Fruit fly (Drosophila melanogaster) whole organism, pupa: ENCODE results near the gene Prosbeta7.

Experiments used
- CG10348 ChIP-seq: fragments of 200-800 bp; sonication (Bioruptor generic); IDR thresholded peaks from 2 replicates; pipeline ENCODE4 v1.3.6; 2022; ENCODE audit warnings: missing biosample characterization, missing genetic modification characterization
- CG12605 ChIP-seq: fragments of 200-800 bp; sonication (Bioruptor generic); IDR thresholded peaks from 2 replicates; pipeline ENCODE4 v1.3.6; 2022; ENCODE audit warnings: missing biosample characterization, missing genetic modification characterization
- CG13204 ChIP-seq: fragments of 200-800 bp; sonication (Bioruptor generic); optimal IDR thresholded peaks from 2 replicates; lab custom pipeline; 2018; ENCODE audit warnings: missing biosample characterization, mild to moderate bottlenecking, missing genetic modification characterization, moderate library complexity
- CG17806 ChIP-seq: fragments of 200-800 bp; sonication (Bioruptor generic); optimal IDR thresholded peaks from 2 replicates; lab custom pipeline; 2018; ENCODE audit warnings: missing biosample characterization, mild to moderate bottlenecking, missing genetic modification characterization, moderate library complexity
- CG32121 ChIP-seq: fragments of 200-800 bp; sonication (Bioruptor generic); IDR thresholded peaks from 2 replicates; pipeline ENCODE4 v1.3.6; 2022; ENCODE audit warnings: missing biosample characterization, missing genetic modification characterization
- CG34367 ChIP-seq: fragments of 200-800 bp; sonication (Bioruptor generic); optimal IDR thresholded peaks from 2 replicates; lab custom pipeline; 2018; ENCODE audit warnings: missing biosample characterization, mild to moderate bottlenecking, missing genetic modification characterization
- CG4496 ChIP-seq: fragments of 200-800 bp; sonication (Bioruptor generic); IDR thresholded peaks from 3 replicates; pipeline ENCODE4 v1.3.6; 2022; ENCODE audit warnings: missing biosample characterization, missing genetic modification characterization
- CG9948 ChIP-seq: fragments of 200-800 bp; sonication (Bioruptor generic); optimal IDR thresholded peaks from 2 replicates; lab custom pipeline; 2018; ENCODE audit warnings: missing biosample characterization, mild to moderate bottlenecking, missing genetic modification characterization, moderate library complexity
- EcR ChIP-seq: fragments of 200-800 bp; sonication (Bioruptor generic); optimal IDR thresholded peaks from 3 replicates; lab custom pipeline; 2019; ENCODE audit warnings: missing biosample characterization, missing genetic modification characterization, mild to moderate bottlenecking, moderate library complexity, missing genetic modification reagents
- Ets98B ChIP-seq: fragments of 200-800 bp; sonication (Bioruptor generic); IDR thresholded peaks from 2 replicates; pipeline ENCODE4 v1.3.6; 2022; ENCODE audit warnings: missing biosample characterization, missing genetic modification characterization
- Pif1A ChIP-seq: fragments of 200-800 bp; sonication (Bioruptor generic); optimal IDR thresholded peaks from 3 replicates; lab custom pipeline; 2016; ENCODE audit warnings: missing biosample characterization, missing genetic modification characterization
- Snoo ChIP-seq: fragments of 200-800 bp; sonication (Bioruptor generic); optimal IDR thresholded peaks from 3 replicates; lab custom pipeline; 2017; ENCODE audit warnings: missing biosample characterization, mild to moderate bottlenecking, missing genetic modification characterization, inconsistent platforms

- no peak for TF ChIP-seq CG13204 (GFP tag; lab: Kevin White, UChicago)
- TF ChIP-seq Snoo: no peak
- TF ChIP-seq CG17806: peak; percentile 62
- TF ChIP-seq EcR (GFP tag; lab: Kevin White, UChicago): peak; percentile 91
- TF ChIP-seq CG12605 (GFP tag; lab: Robert Waterston, UW): no peak
- peak; percentile 60 for TF ChIP-seq CG9948
- TF ChIP-seq CG32121 (GFP tag; lab: Robert Waterston, UW): no peak
- no peak for TF ChIP-seq Ets98B (GFP tag; lab: Robert Waterston, UW)
- TF ChIP-seq CG10348: no peak
- peak; percentile 35 for TF ChIP-seq CG34367
- 0 out of 3 replicates have a peak, but pooled peaks have one; percentile 20 for TF ChIP-seq CG4496 (GFP tag; lab: Robert Waterston, UW)
- TF ChIP-seq Pif1A: peak; percentile 17
Observed at dm6 chr3R:5331764-5332405, 26.3 kb downstream of the Prosbeta7 start.
